Worm (Caenorhabditis elegans) whole organism, L4/young adult: ENCODE data around the gene Y105C5A.13.
A peak's percentile ranks its signal among the peaks of the same experiment; 100 is the strongest.
"Not testable (repeated sequence)": the region's sequence is repeated elsewhere in the genome, so short reads cannot be mapped to it uniquely, and the experiment has no call there.

Source experiments
- W03F9.2 ChIP-seq: fragments of 150-350 bp; optimal IDR thresholded peaks from 2 replicates; lab custom pipeline; 2014; ENCODE audit warnings: missing biosample characterization, missing genetic modification characterization
- dao-5 ChIP-seq: sonication (generic microtip); optimal IDR thresholded peaks from 2 replicates; lab custom pipeline; 2016; ENCODE audit warnings: missing genotype, missing genetic modification characterization, moderate library complexity, missing compliant biosample characterization
- him-1 ChIP-seq: sonication (generic microtip); optimal IDR thresholded peaks from 2 replicates; lab custom pipeline; 2016; ENCODE audit warnings: missing genotype, missing genetic modification reagents, missing genetic modification characterization, missing compliant biosample characterization

Y105C5A.13 gene

ce11 chrIV:15640852-15641251 is at the start of gene Y105C5A.13:
Y105C5A.13 (plus strand) TSS chrIV:15641231.
- TF ChIP-seq W03F9.2 (no peak), him-1 (tag; lab: Kevin White, UChicago) (no peak), dao-5 (tag; lab: Kevin White, UChicago) (no peak)

- TF ChIP-seq him-1 (tag; lab: Kevin White, UChicago): no peak
- TF ChIP-seq W03F9.2: no peak
- TF ChIP-seq dao-5 (tag; lab: Kevin White, UChicago): no peak
These were observed 49.1 kb upstream of the Y105C5A.13 start for ce11 chrIV:15591975-15592374.

- TF ChIP-seq him-1 (tag; lab: Kevin White, UChicago) (no peak), dao-5 (tag; lab: Kevin White, UChicago) (no peak), W03F9.2 (no peak)
These were observed 48.0 kb upstream of the Y105C5A.13 start for ce11 chrIV:15593078-15593477.

DNA sequence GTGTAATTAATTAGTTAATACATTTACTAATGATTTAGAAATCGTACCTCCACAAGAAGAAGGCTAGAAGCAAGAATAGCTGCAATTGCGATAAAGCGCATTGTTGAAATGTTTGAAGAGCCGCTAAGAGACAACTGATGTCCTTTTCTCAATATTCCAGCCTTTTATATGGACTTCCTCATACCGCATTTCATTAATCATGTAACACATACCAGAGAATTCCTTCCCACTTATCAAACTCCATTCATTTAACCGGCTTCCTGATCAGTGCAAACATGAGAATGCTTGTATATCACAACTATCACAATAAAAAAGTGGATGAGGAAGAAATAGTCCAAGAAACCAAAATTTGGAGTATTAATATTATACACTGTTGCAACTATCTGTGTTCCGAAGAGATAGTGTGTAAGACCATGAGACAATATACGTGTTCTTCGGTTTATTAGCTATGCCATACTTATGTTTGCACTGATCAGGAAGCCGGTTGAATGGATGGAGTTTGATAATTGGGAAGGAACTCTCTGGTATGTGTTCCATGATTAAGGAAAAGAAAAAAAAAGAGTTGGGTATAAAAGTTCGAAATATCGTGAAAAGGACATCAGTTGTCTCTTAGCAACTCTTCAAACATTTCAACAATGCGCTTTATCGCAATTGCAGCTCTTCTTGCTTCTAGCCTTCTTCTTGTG is 46.0 kb upstream of the Y105C5A.13 start, which contains the start of the genes pqn-78 and pqn-79:
Gene pqn-78, minus strand, starts transcription at position 101 of the 686 bp plus-strand sequence.
Gene pqn-79, plus strand, starts transcription at position 636 of the 686 bp plus-strand sequence.
- not testable (repeated sequence) for TF ChIP-seq him-1 (tag; lab: Kevin White, UChicago); dao-5 (tag; lab: Kevin White, UChicago); W03F9.2

- TF ChIP-seq W03F9.2: peak; percentile 25
- no peak for TF ChIP-seq him-1 (tag; lab: Kevin White, UChicago)
These were observed 36.8 kb upstream of the Y105C5A.13 start for ce11 chrIV:15604194-15604593.

DNA sequence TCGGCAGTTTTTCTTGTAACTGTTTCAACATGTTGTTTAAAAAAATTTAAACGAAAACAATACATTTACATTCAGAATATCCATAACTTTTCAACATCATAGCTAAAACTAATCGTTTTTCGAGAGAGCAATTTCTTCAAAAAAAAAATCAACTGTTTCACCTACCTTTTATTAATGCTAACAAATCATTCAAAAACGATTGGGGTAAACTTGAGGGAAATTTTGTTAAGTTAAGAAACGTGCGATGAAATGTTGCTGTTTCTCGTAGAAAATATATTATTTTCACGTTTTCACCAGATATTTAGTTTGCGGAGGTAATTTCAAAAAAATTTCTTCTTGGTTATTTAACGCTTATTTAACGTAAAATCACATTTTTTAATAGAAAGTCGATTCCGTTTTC is 34.6 kb upstream of the Y105C5A.13 start:
- TF ChIP-seq him-1 (tag; lab: Kevin White, UChicago) (no peak), W03F9.2 (no peak), dao-5 (tag; lab: Kevin White, UChicago) (no peak)

DNA sequence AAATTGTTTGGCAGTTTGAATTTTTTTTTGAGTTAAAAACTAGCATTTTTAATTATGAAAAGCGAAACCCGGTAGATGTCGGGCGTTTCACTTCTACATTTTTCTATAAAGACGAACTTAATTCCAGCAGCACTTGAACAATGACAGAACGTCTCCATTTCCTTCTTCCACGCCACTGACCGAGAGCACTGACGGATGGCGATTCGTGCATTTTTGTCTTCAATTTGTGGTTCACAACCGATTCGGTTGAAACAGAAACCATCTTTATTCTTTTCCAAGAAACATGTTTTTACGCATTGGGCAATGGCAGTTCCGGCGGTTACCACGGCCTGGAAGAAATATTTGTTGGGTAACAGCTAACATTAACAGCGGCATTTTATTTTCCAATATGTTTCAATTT is 27.9 kb upstream of the Y105C5A.13 start:
- TF ChIP-seq W03F9.2 (no peak), him-1 (tag; lab: Kevin White, UChicago) (no peak), dao-5 (tag; lab: Kevin White, UChicago) (no peak)

- TF ChIP-seq him-1 (tag; lab: Kevin White, UChicago) (no peak), W03F9.2 (no peak), dao-5 (tag; lab: Kevin White, UChicago) (no peak)
These were observed 24.1 kb upstream of the Y105C5A.13 start, which contains the start of gene Y105C5A.8 for ce11 chrIV:15616971-15617370. Y105C5A.8 (minus strand) TSS chrIV:15617071.

ce11 chrIV:15617667-15618066 is 23.4 kb upstream of the Y105C5A.13 start:
- TF ChIP-seq dao-5 (tag; lab: Kevin White, UChicago) (no peak), him-1 (tag; lab: Kevin White, UChicago) (no peak), W03F9.2 (no peak)

- no peak for TF ChIP-seq W03F9.2
These were observed 9.8 kb upstream of the Y105C5A.13 start, which contains the start of gene Y105C5A.9 for ce11 chrIV:15631217-15631616. Y105C5A.9 (plus strand) TSS chrIV:15631517.

- TF ChIP-seq W03F9.2; him-1 (tag; lab: Kevin White, UChicago); dao-5 (tag; lab: Kevin White, UChicago): not testable (repeated sequence)
These were observed 6.7 kb upstream of the Y105C5A.13 start, which contains the start of gene Y105C5A.1274 for ce11 chrIV:15634240-15634789. Y105C5A.1274 (plus strand) TSS chrIV:15634739.

- TF ChIP-seq him-1 (tag; lab: Kevin White, UChicago); dao-5 (tag; lab: Kevin White, UChicago); W03F9.2: not testable (repeated sequence)
These were observed 5.6 kb upstream of the Y105C5A.13 start, which contains the start of gene Y105C5A.10 for ce11 chrIV:15635462-15635861. Y105C5A.10 (plus strand) TSS chrIV:15635762.

DNA sequence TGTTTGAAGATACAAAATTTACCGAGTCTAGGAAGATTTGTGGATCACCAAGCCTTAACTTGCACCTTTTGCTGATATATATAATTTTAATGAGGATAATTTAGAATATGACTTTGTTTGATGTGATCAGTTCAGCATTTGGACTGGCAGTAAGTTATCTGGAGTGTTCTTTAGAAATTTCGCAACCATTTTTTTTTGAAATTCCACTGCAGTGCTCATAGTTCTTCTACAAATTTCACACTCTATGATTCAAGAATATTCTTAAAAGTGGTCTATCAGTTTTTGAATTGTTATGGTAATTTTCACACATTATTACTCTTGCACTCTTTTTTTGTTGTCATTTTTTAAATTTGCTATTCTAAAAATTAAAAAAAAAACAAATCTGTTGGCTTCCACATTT is 1.8 kb upstream of the Y105C5A.13 start:
- TF ChIP-seq him-1 (tag; lab: Kevin White, UChicago): no peak
- no peak for TF ChIP-seq W03F9.2
- no peak for TF ChIP-seq dao-5 (tag; lab: Kevin White, UChicago)

- not testable (repeated sequence) for TF ChIP-seq dao-5 (tag; lab: Kevin White, UChicago); W03F9.2; him-1 (tag; lab: Kevin White, UChicago)
These were observed 668 bp downstream of the Y105C5A.13 start, which contains the start of gene Y105C5A.12 for ce11 chrIV:15641699-15642098. Y105C5A.12 (minus strand) TSS chrIV:15641799.
